Fruit fly (Drosophila melanogaster) whole organism, embryonic: Measurements from ENCODE around the gene CG15408.

ENCODE experiments used
- Atf6 ChIP-seq: fragments of 200-800 bp; sonication (Bioruptor generic); IDR thresholded peaks from 2 replicates; pipeline ENCODE4 v1.3.6; 2022; ENCODE audit warnings: missing biosample characterization, missing genetic modification characterization
- Blimp-1 ChIP-seq: fragments of 200-800 bp; sonication (Bioruptor generic); optimal IDR thresholded peaks from 3 replicates; lab custom pipeline; 2018; ENCODE audit warnings: missing biosample characterization, missing genetic modification characterization, mild to moderate bottlenecking, moderate library complexity, missing genetic modification reagents
- CG12219 ChIP-seq: fragments of 200-800 bp; sonication (Bioruptor generic); optimal IDR thresholded peaks from 3 replicates; lab custom pipeline; 2018; ENCODE audit warnings: missing biosample characterization, mild to moderate bottlenecking, missing genetic modification characterization
- CG12236 ChIP-seq: fragments of 200-800 bp; sonication (Bioruptor generic); optimal IDR thresholded peaks from 2 replicates; lab custom pipeline; 2016; ENCODE audit warnings: missing biosample characterization, missing genetic modification characterization
- CG13424 ChIP-seq: fragments of 200-800 bp; sonication (Bioruptor generic); optimal IDR thresholded peaks from 2 replicates; lab custom pipeline; 2019; ENCODE audit warnings: missing biosample characterization, mild to moderate bottlenecking, missing genetic modification characterization, moderate library complexity
- CG15479 ChIP-seq: fragments of 200-800 bp; sonication (Bioruptor generic); optimal IDR thresholded peaks from 3 replicates; lab custom pipeline; 2019; ENCODE audit warnings: missing biosample characterization, mild to moderate bottlenecking, missing genetic modification characterization, moderate library complexity
- CG1602 ChIP-seq: fragments of 200-800 bp; sonication (Bioruptor generic); optimal IDR thresholded peaks from 3 replicates; lab custom pipeline; 2016; ENCODE audit warnings: missing biosample characterization, missing genetic modification characterization
- CG17186 ChIP-seq: fragments of 200-800 bp; sonication (Bioruptor generic); optimal IDR thresholded peaks from 3 replicates; lab custom pipeline; 2017; ENCODE audit warnings: missing biosample characterization, missing genetic modification reagents, missing genetic modification characterization
- CG17802 ChIP-seq: fragments of 200-800 bp; sonication (Bioruptor generic); optimal IDR thresholded peaks from 2 replicates; lab custom pipeline; 2018; ENCODE audit warnings: missing biosample characterization, mild to moderate bottlenecking, missing genetic modification characterization, moderate library complexity
- CG17829 ChIP-seq: fragments of 200-800 bp; optimal IDR thresholded peaks from 2 replicates; lab custom pipeline; 2019; ENCODE audit warnings: missing biosample characterization, mild to moderate bottlenecking, missing genetic modification characterization, moderate library complexity
- CG1792 ChIP-seq: fragments of 200-800 bp; sonication (Bioruptor generic); optimal IDR thresholded peaks from 2 replicates; lab custom pipeline; 2016; ENCODE audit warnings: missing biosample characterization, missing genetic modification characterization
- CG2120 ChIP-seq: fragments of 200-800 bp; sonication (Bioruptor generic); optimal IDR thresholded peaks from 3 replicates; lab custom pipeline; 2016; ENCODE audit warnings: missing biosample characterization, missing genetic modification characterization
- CG2678 ChIP-seq: fragments of 200-800 bp; sonication (Bioruptor generic); optimal IDR thresholded peaks from 3 replicates; lab custom pipeline; 2019; ENCODE audit warnings: missing biosample characterization, mild to moderate bottlenecking, missing genetic modification characterization, moderate library complexity
- CG31365 ChIP-seq: fragments of 200-800 bp; sonication (Bioruptor generic); optimal IDR thresholded peaks from 2 replicates; lab custom pipeline; 2018; ENCODE audit warnings: missing biosample characterization, mild to moderate bottlenecking, missing genetic modification characterization
- CG3163 ChIP-seq: fragments of 200-800 bp; sonication (Bioruptor generic); optimal IDR thresholded peaks from 3 replicates; lab custom pipeline; 2016; ENCODE audit warnings: missing biosample characterization, missing genetic modification characterization
- CG33213 ChIP-seq: fragments of 200-800 bp; sonication (Bioruptor generic); optimal IDR thresholded peaks from 3 replicates; lab custom pipeline; 2016; ENCODE audit warnings: missing biosample characterization, missing genetic modification characterization
- CG4404 ChIP-seq: fragments of 200-800 bp; sonication (Bioruptor generic); IDR thresholded peaks from 2 replicates; pipeline ENCODE4 v1.3.6; 2022; ENCODE audit warnings: missing biosample characterization, missing genetic modification characterization
- CG8290 ChIP-seq, 3 experiments: fragments of 200-800 bp; sonication (Bioruptor generic); optimal IDR thresholded peaks; 2 replicates each; lab custom pipeline; 2016 to 2019; ENCODE audit warnings: missing biosample characterization in 3 of 3, missing genetic modification characterization in 3 of 3, mild to moderate bottlenecking in 2 of 3, moderate library complexity in 1 of 3
- CG8388 ChIP-seq: fragments of 200-800 bp; sonication (Bioruptor generic); optimal IDR thresholded peaks from 2 replicates; lab custom pipeline; 2019; ENCODE audit warnings: missing biosample characterization, mild to moderate bottlenecking, missing genetic modification characterization, moderate library complexity
- CG9932 ChIP-seq: fragments of 200-800 bp; sonication (Bioruptor generic); IDR thresholded peaks from 2 replicates; pipeline ENCODE4 v1.3.6; 2022; ENCODE audit warnings: missing biosample characterization, missing genetic modification characterization
- CHES-1-like ChIP-seq: fragments of 200-800 bp; sonication (Bioruptor generic); optimal IDR thresholded peaks from 2 replicates; lab custom pipeline; 2016; ENCODE audit warnings: missing biosample characterization, missing genetic modification characterization
- CkIIα-i1 ChIP-seq: fragments of 200-800 bp; sonication (Bioruptor generic); IDR thresholded peaks from 2 replicates; pipeline ENCODE4 v1.3.6; 2022; ENCODE audit warnings: missing biosample characterization, missing genetic modification characterization
- CoRest ChIP-seq: fragments of 200-800 bp; sonication (Bioruptor generic); optimal IDR thresholded peaks from 3 replicates; lab custom pipeline; 2018; ENCODE audit warnings: missing biosample characterization, mild to moderate bottlenecking, missing genetic modification characterization, moderate library complexity
- D19A ChIP-seq: fragments of 200-800 bp; optimal IDR thresholded peaks from 3 replicates; lab custom pipeline; 2019; ENCODE audit warnings: missing biosample characterization, mild to moderate bottlenecking, missing genetic modification characterization, moderate library complexity
- Dad ChIP-seq: fragments of 200-800 bp; sonication (Bioruptor generic); optimal IDR thresholded peaks from 3 replicates; lab custom pipeline; 2016; ENCODE audit warnings: missing biosample characterization, missing genetic modification characterization
- H15 ChIP-seq: fragments of 200-800 bp; sonication (Bioruptor generic); IDR thresholded peaks from 3 replicates; pipeline ENCODE4 v1.3.6; 2022; ENCODE audit warnings: missing biosample characterization, missing genetic modification characterization
- Hand ChIP-seq: fragments of 200-800 bp; sonication (Bioruptor generic); optimal IDR thresholded peaks from 2 replicates; lab custom pipeline; 2017; ENCODE audit warnings: mild to moderate bottlenecking, missing biosample characterization, missing genetic modification reagents, missing genetic modification characterization
- Lim3 ChIP-seq: fragments of 200-800 bp; sonication (Bioruptor generic); IDR thresholded peaks from 2 replicates; pipeline ENCODE4 v1.3.6; 2022; ENCODE audit warnings: missing biosample characterization, missing genetic modification characterization
- Mad ChIP-seq: fragments of 200-800 bp; sonication (Bioruptor generic); optimal IDR thresholded peaks from 2 replicates; lab custom pipeline; 2016; ENCODE audit warnings: missing biosample characterization, missing genetic modification characterization
- Max ChIP-seq: fragments of 200-800 bp; sonication (Bioruptor generic); optimal IDR thresholded peaks from 2 replicates; lab custom pipeline; 2016; ENCODE audit warnings: missing biosample characterization, mild to moderate bottlenecking, missing genetic modification characterization
- Opbp ChIP-seq: fragments of 200-800 bp; sonication (Bioruptor generic); IDR thresholded peaks from 3 replicates; pipeline ENCODE4 v1.3.6; 2022; ENCODE audit warnings: missing biosample characterization, missing genetic modification characterization; ENCODE audit not compliant: partially characterized antibody
- PHDP ChIP-seq: fragments of 200-800 bp; sonication (Bioruptor generic); optimal IDR thresholded peaks from 3 replicates; lab custom pipeline; 2018; ENCODE audit warnings: missing biosample characterization, mild to moderate bottlenecking, missing genetic modification characterization, moderate library complexity
- Pdp1 ChIP-seq, 2 experiments: fragments of 200-800 bp; sonication (Bioruptor generic); optimal IDR thresholded peaks; 3 replicates each; lab custom pipeline; 2016; ENCODE audit warnings: missing biosample characterization in 2 of 2, missing genetic modification characterization in 2 of 2, mild to moderate bottlenecking in 1 of 2, moderate library complexity in 1 of 2
- Xrp1 ChIP-seq: fragments of 200-800 bp; sonication (Bioruptor generic); IDR thresholded peaks from 2 replicates; pipeline ENCODE4 v1.3.6; 2022; ENCODE audit warnings: missing biosample characterization, missing genetic modification characterization
- ara ChIP-seq: fragments of 200-800 bp; sonication (Bioruptor generic); IDR thresholded peaks from 2 replicates; pipeline ENCODE4 v1.3.6; 2022; ENCODE audit warnings: missing biosample characterization, missing genetic modification characterization
- ase ChIP-seq: fragments of 200-800 bp; sonication (Bioruptor generic); IDR thresholded peaks from 3 replicates; pipeline ENCODE4 v1.3.6; 2022; ENCODE audit warnings: missing biosample characterization, missing genetic modification characterization
- ash1 ChIP-seq: fragments of 200-800 bp; sonication (Bioruptor generic); optimal IDR thresholded peaks from 2 replicates; lab custom pipeline; 2018; ENCODE audit warnings: missing biosample characterization, mild to moderate bottlenecking, missing genetic modification characterization
- chinmo ChIP-seq: fragments of 200-800 bp; sonication (Bioruptor generic); IDR thresholded peaks from 4 replicates; pipeline ENCODE4 v1.3.6; 2022; ENCODE audit warnings: missing biosample characterization, missing genetic modification characterization; ENCODE audit not compliant: partially characterized antibody
- fd96Cb ChIP-seq: fragments of 200-800 bp; sonication (Bioruptor generic); optimal IDR thresholded peaks from 2 replicates; lab custom pipeline; 2018; ENCODE audit warnings: missing biosample characterization, mild to moderate bottlenecking, missing genetic modification characterization, moderate library complexity
- ind ChIP-seq: fragments of 200-800 bp; sonication (Bioruptor generic); optimal IDR thresholded peaks from 3 replicates; lab custom pipeline; 2016; ENCODE audit warnings: missing biosample characterization, missing genetic modification characterization
- insv ChIP-seq, 2 experiments: fragments of 200-800 bp; sonication (Bioruptor generic); optimal IDR thresholded peaks; 3 replicates each; lab custom pipeline; 2016 to 2018; ENCODE audit warnings: missing biosample characterization in 2 of 2, missing genetic modification characterization in 2 of 2
- lilli ChIP-seq: fragments of 200-800 bp; sonication (Bioruptor generic); optimal IDR thresholded peaks from 3 replicates; lab custom pipeline; 2016; ENCODE audit warnings: missing biosample characterization, missing genetic modification characterization
- pzg ChIP-seq: fragments of 200-800 bp; sonication (Bioruptor generic); optimal IDR thresholded peaks from 3 replicates; lab custom pipeline; 2018; ENCODE audit warnings: missing biosample characterization, mild to moderate bottlenecking, missing genetic modification characterization, moderate library complexity
- scrt ChIP-seq: fragments of 200-800 bp; sonication (Bioruptor generic); optimal IDR thresholded peaks from 2 replicates; lab custom pipeline; 2018; ENCODE audit warnings: missing biosample characterization, mild to moderate bottlenecking, missing genetic modification characterization, moderate library complexity
- seq ChIP-seq: fragments of 200-800 bp; sonication (Bioruptor generic); IDR thresholded peaks from 2 replicates; pipeline ENCODE4 v1.3.6; 2022; ENCODE audit warnings: missing biosample characterization, missing genetic modification characterization
- tll ChIP-seq, 2 experiments: fragments of 200-800 bp in 1 of 2; fragments of >200 bp in 1 of 2; sonication (Bioruptor generic) in 1 of 2; optimal IDR thresholded peaks; 2 replicates each; lab custom pipeline; 2017 to 2019; ENCODE audit warnings: missing biosample characterization in 2 of 2, missing genetic modification characterization in 2 of 2, mild to moderate bottlenecking in 1 of 2, moderate library complexity in 1 of 2
- unpg ChIP-seq: fragments of 200-800 bp; sonication (Bioruptor generic); optimal IDR thresholded peaks from 3 replicates; lab custom pipeline; 2018; ENCODE audit warnings: missing biosample characterization, mild to moderate bottlenecking, missing genetic modification characterization, moderate library complexity
- usp ChIP-seq: fragments of >200 bp; optimal IDR thresholded peaks from 2 replicates; lab custom pipeline; 2017; ENCODE audit warnings: missing biosample characterization, missing genetic modification characterization
- vnd ChIP-seq: fragments of 200-800 bp; sonication (Bioruptor generic); IDR thresholded peaks from 3 replicates; pipeline ENCODE4 v1.3.6; 2022; ENCODE audit warnings: missing biosample characterization, missing genetic modification characterization; ENCODE audit not compliant: partially characterized antibody

CG15408 gene

DNA sequence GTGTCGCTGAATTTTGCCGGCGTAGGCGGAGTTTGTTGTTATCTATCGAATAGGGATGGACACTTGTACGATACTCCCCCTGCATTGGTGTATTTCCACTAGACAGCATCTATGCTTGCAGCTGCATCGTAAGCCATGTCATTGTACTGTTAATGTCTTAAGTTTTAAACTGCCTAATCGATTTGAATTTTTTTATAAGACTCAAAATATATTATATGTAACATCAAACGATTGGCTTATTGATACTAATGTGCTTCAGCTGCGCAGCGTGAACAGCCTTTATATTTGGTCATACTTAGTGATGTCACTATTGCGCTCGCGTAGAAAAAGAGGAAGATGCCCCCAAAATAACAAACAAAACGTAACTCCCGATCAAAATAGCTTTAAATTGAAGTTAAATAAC is 44.1 kb downstream of the CG15408 start, which contains the start of the genes CG9662 and Ptpa (continued):
- TF ChIP-seq CkIIα-i1 (GFP tag; lab: Robert Waterston, UW) (no peak), Mad (GFP tag; lab: Kevin White, UChicago) (peak; percentile 75), CG2120 (peak; percentile 90), CG17802 (tag; lab: Kevin White, UChicago) (peak; percentile 94), chinmo (GFP tag; lab: Robert Waterston, UW) (0 out of 4 replicates have a peak, but pooled peaks have one; percentile 72), ind (GFP tag; lab: Kevin White, UChicago) (peak; percentile 87), fd96Cb (tag; lab: Kevin White, UChicago) (peak; percentile 78), Atf6 (GFP tag; lab: Robert Waterston, UW) (peak; percentile 79), ash1 (no peak), Opbp (GFP tag; lab: Robert Waterston, UW) (peak; percentile 77), CG33213 (peak; percentile 77), insv (GFP tag; optimal IDR thresholded peaks at IDR 0.05; lab: Kevin White, UChicago) (peak in 1 of 2 experiments; percentile 17), Dad (GFP tag; lab: Kevin White, UChicago) (peak; percentile 84), CG9932 (GFP tag; lab: Robert Waterston, UW) (peak; percentile 91), CoRest (tag; lab: Kevin White, UChicago) (peak; percentile 87), CG17186 (GFP tag; lab: Kevin White, UChicago) (peak; percentile 89), seq (GFP tag; lab: Robert Waterston, UW) (peak; percentile 50), ara (GFP tag; lab: Robert Waterston, UW) (no peak), CG31365 (tag; lab: Kevin White, UChicago) (no peak), H15 (GFP tag; lab: Robert Waterston, UW) (peak; percentile 58; the same call in 1 of the 3 replicates), CG8388 (peak; percentile 48), CG17829 (tag; lab: Kevin White, UChicago) (peak; percentile 77), Pdp1 (GFP tag; optimal IDR thresholded peaks at IDR 0.05; lab: Kevin White, UChicago) (peak; percentile 89 to 90), CG12219 (GFP tag; lab: Kevin White, UChicago) (no peak), CG1602 (GFP tag; lab: Kevin White, UChicago) (peak; percentile 89), D19A (peak; percentile 46), scrt (GFP tag; lab: Kevin White, UChicago) (peak; percentile 39), Max (GFP tag; lab: Kevin White, UChicago) (peak; percentile 77), CG4404 (GFP tag; lab: Robert Waterston, UW) (peak; percentile 82), Blimp-1 (GFP tag; lab: Kevin White, UChicago) (no peak), usp (no peak), vnd (GFP tag; lab: Robert Waterston, UW) (peak; percentile 95), tll (GFP tag; optimal IDR thresholded peaks at IDR 0.05; lab: Kevin White, UChicago) (peak in 1 of 2 experiments; percentile 81), CG12236 (GFP tag; lab: Kevin White, UChicago) (peak; percentile 49), unpg (GFP tag; lab: Kevin White, UChicago) (peak; percentile 66), Xrp1 (peak; percentile 77), CG1792 (GFP tag; lab: Kevin White, UChicago) (peak; percentile 76), CG3163 (GFP tag; lab: Kevin White, UChicago) (peak; percentile 62), pzg (GFP tag; lab: Kevin White, UChicago) (peak; percentile 76), CHES-1-like (GFP tag; lab: Kevin White, UChicago) (peak; percentile 88), CG13424 (peak; percentile 80), PHDP (tag; lab: Kevin White, UChicago) (peak; percentile 76), CG15479 (GFP tag; lab: Kevin White, UChicago) (no peak), CG8290 (GFP tag; optimal IDR thresholded peaks at IDR 0.05; lab: Kevin White, UChicago) (peak; percentile 71), CG8290 (tag; optimal IDR thresholded peaks at IDR 0.05; lab: Kevin White, UChicago) (peak in 1 of 2 experiments; percentile 80), ase (peak; percentile 52; the same call in 1 of the 3 replicates), lilli (GFP tag; lab: Kevin White, UChicago) (peak; percentile 90), Hand (no peak), Lim3 (GFP tag; lab: Robert Waterston, UW) (peak; percentile 54; the same call in 1 of the 2 replicates), CG2678 (peak; percentile 79)
